Worm (Caenorhabditis elegans) whole organism, L3 larva: ENCODE measurements around the gene str-108.

ENCODE experiments used
- ZK546.5 ChIP-seq: sonication (generic microtip); optimal IDR thresholded peaks from 2 replicates; lab custom pipeline; 2017; ENCODE audit warnings: missing biosample characterization, missing genetic modification characterization
- aly-2 ChIP-seq: fragments of 150-350 bp; optimal IDR thresholded peaks from 2 replicates; lab custom pipeline; 2014; ENCODE audit warnings: missing biosample characterization, missing genetic modification characterization
- ama-1 ChIP-seq: fragments of 150-350 bp; optimal IDR thresholded peaks from 2 replicates; lab custom pipeline; 2018
- ceh-9 ChIP-seq: sonication (generic microtip); optimal IDR thresholded peaks from 2 replicates; lab custom pipeline; 2018; ENCODE audit warnings: missing biosample characterization, missing genetic modification characterization
- egl-27 ChIP-seq: sonication (generic microtip); optimal IDR thresholded peaks from 4 replicates; lab custom pipeline; 2017; ENCODE audit warnings: missing biosample characterization, missing genetic modification reagents, missing genetic modification characterization
- elt-3 ChIP-seq, 3 experiments: fragments of 150-350 bp in 1 of 3; sonication (generic microtip) in 2 of 3; optimal IDR thresholded peaks; 2 replicates in 2 of 3; 4 replicates in 1 of 3; lab custom pipeline; 2014 to 2017; ENCODE audit warnings: missing biosample characterization in 3 of 3, missing genetic modification characterization in 3 of 3
- fkh-2 ChIP-seq: fragments of 150-350 bp; optimal IDR thresholded peaks from 2 replicates; lab custom pipeline; 2014; ENCODE audit warnings: missing biosample characterization, missing genetic modification reagents, missing genetic modification characterization
- lin-15B ChIP-seq: fragments of 150-350 bp; optimal IDR thresholded peaks from 2 replicates; lab custom pipeline; 2014; ENCODE audit warnings: missing biosample characterization, missing genetic modification characterization
- lin-39 ChIP-seq: fragments of 150-350 bp; optimal IDR thresholded peaks from 2 replicates; lab custom pipeline; 2018; ENCODE audit warnings: missing biosample characterization, missing genetic modification reagents, missing genetic modification characterization
- mdl-1 ChIP-seq: fragments of 150-350 bp; optimal IDR thresholded peaks from 2 replicates; lab custom pipeline; 2014; ENCODE audit warnings: missing biosample characterization, missing genetic modification characterization
- nhr-23 ChIP-seq: fragments of 150-350 bp; optimal IDR thresholded peaks from 2 replicates; lab custom pipeline; 2014; ENCODE audit warnings: missing biosample characterization, missing genetic modification reagents, missing genetic modification characterization
- nhr-25 ChIP-seq: sonication (generic microtip); optimal IDR thresholded peaks from 2 replicates; lab custom pipeline; 2017; ENCODE audit warnings: missing biosample characterization, missing genetic modification characterization
- nhr-43 ChIP-seq: sonication (generic microtip); optimal IDR thresholded peaks from 2 replicates; lab custom pipeline; 2016; ENCODE audit warnings: mild to moderate bottlenecking, missing genetic modification characterization, missing compliant biosample characterization; ENCODE audit not compliant: poor library complexity, severe bottlenecking
- pha-4 ChIP-seq: fragments of 150-350 bp; optimal IDR thresholded peaks from 2 replicates; lab custom pipeline; 2014; ENCODE audit warnings: missing biosample characterization, missing genetic modification reagents, missing genetic modification characterization
- pqm-1 ChIP-seq: fragments of 150-350 bp; optimal IDR thresholded peaks from 2 replicates; lab custom pipeline; 2017; ENCODE audit warnings: missing biosample characterization, missing genetic modification characterization, inconsistent platforms
- sea-2 ChIP-seq: fragments of 150-350 bp; sonication (generic microtip); optimal IDR thresholded peaks from 4 replicates; lab custom pipeline; 2014; ENCODE audit warnings: missing biosample characterization, missing genetic modification reagents, missing genetic modification characterization
- tbx-2 ChIP-seq: sonication (generic microtip); optimal IDR thresholded peaks from 2 replicates; lab custom pipeline; 2016; ENCODE audit warnings: mild to moderate bottlenecking, missing genetic modification characterization, missing compliant biosample characterization
- unc-39 ChIP-seq: sonication (generic microtip); optimal IDR thresholded peaks from 4 replicates; lab custom pipeline; 2017; ENCODE audit warnings: missing biosample characterization, missing genetic modification characterization
- unc-62 ChIP-seq: fragments of 150-350 bp; sonication (generic microtip); optimal IDR thresholded peaks from 4 replicates; lab custom pipeline; 2014; ENCODE audit warnings: missing biosample characterization, missing genetic modification reagents, missing genetic modification characterization
- ztf-11 ChIP-seq: fragments of 150-350 bp; optimal IDR thresholded peaks from 2 replicates; lab custom pipeline; 2014; ENCODE audit warnings: missing biosample characterization, missing genetic modification characterization
- ztf-4 ChIP-seq: fragments of 150-350 bp; optimal IDR thresholded peaks from 2 replicates; lab custom pipeline; 2014; ENCODE audit warnings: missing biosample characterization, missing genetic modification characterization

str-108 gene

DNA sequence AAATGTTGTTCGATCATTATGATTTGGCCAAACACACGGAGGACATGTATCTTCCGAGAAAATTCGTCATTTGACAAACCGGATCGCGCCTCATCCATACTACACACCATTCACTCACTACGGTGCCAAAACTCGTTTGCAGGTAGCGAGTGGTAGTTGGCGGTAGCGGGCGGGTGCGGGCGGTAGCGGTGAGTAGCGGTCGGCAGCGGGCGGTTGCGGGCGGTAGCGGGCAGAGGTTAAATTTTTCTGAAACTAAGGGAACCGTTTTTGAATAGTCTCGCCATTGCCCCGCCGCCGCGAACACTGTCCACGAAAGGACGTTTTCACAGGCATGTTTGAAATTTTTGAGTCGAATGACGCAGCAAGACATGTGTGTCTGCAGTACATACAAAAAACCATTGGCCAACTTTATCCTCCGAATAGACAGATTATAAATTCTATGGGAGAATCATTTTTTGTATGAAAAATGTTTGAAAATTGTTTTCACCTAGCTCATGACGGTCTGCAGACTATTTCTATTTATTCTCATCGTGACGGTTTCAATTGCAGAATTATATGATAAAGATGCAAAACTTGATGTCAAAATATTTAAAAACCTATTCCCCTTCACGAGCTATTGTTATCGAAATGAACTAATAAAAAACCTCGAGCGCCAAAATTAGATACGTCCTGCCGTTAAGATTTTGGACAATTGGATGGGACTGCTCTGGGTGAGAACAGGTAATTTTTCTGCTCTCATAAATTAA lies 44.4 kb downstream of the str-108 start, which contains the start of gene F11A5.16:
TSS of gene F11A5.16 (plus strand) at position 696 of the 746 bp plus-strand sequence.
- TF ChIP-seq mdl-1 (tag; lab: Kevin White, UChicago) (no peak), unc-62 (no peak), nhr-25 (tag; lab: Kevin White, UChicago) (no peak), aly-2 (tag; lab: Kevin White, UChicago) (no peak), fkh-2 (no peak)

DNA sequence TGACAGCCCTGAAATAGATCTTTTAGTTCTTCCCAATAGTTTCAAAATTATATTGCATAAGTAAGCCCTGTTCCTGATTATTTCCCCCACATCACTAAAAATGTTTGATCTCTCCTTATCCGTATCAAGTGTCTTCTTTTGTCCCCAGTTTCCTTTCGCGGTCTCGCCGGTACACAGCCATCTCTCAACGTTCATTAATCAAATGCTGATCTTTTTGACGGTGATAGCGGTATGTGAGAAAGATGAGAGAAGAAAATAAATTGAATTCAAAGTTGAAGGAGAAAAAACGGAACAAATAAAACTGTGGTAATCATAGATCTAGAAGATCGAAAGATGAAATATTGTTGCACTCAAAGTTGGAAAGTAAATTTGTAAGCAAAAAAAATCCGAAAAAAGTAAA lies 45.7 kb downstream of the str-108 start:
- TF ChIP-seq nhr-43 (peak; percentile 26), lin-39 (tag; lab: Kevin White, UChicago) (no peak)

DNA sequence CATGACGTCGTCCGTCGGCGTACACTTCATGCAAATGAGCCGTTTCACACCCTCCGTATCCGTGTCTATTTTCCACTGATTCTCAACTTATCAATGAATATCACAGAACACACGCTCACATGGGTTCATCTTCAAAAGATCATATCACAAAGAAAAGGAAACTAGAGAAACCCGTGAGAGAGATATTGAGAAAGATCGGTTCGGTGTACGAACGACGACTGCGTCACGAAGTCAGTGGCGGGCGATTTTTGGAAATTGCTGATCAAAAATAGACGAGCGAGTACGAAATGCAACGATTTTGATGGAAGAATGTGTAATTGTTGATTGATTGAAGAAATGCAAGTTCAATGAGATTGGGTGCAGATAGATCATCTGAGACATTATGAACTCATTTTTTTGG lies 47.3 kb downstream of the str-108 start:
- TF ChIP-seq ztf-4 (tag; lab: Kevin White, UChicago) (no peak), pqm-1 (tag; lab: Kevin White, UChicago) (no peak), ZK546.5 (no peak), pha-4 (tag; lab: Kevin White, UChicago) (no peak), ztf-11 (no peak), nhr-25 (tag; lab: Kevin White, UChicago) (peak; percentile 14), nhr-23 (peak; percentile 39), elt-3 (tag; optimal IDR thresholded peaks at IDR 0.05; lab: Kevin White, UChicago) (peak in 2 of 3 experiments; percentile 26 to 43), nhr-43 (peak; percentile 93), unc-62 (no peak), tbx-2 (tag; lab: Kevin White, UChicago) (no peak), ama-1 (no peak)

DNA sequence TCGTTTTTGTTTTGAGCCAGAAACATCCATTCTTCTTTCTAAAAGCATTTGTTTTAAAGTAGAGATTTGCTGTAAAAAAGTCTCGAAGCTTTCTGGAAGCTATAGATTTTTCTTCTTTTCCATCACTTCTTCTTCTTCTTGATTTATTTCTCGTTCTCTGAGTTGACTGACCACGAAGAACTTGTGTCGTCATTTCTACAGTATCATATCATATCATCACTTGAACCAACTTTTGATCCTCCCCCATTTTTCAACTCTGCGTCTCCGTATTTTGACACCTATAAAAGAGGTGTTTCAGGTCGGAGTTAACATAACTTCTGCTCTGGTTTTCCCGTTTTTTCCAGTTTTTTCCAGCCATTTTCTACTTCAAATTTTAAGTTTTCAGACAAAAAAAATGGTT lies 48.5 kb downstream of the str-108 start, which contains the start of gene F11A5.9:
TSS of gene F11A5.9 (plus strand) at position 386 of the 400 bp plus-strand sequence.
- TF ChIP-seq lin-15B (tag; lab: Kevin White, UChicago), result no peak
- no peak for TF ChIP-seq unc-39 (tag; lab: Kevin White, UChicago)
- TF ChIP-seq nhr-43, result no peak
- TF ChIP-seq fkh-2, result no peak
- TF ChIP-seq egl-27 (tag; lab: Kevin White, UChicago), result no peak
- no peak for TF ChIP-seq ceh-9
- TF ChIP-seq sea-2 (GFP tag; lab: Kevin White, UChicago), result no peak
- TF ChIP-seq nhr-25 (tag; lab: Kevin White, UChicago), result no peak
